Fruit fly (Drosophila melanogaster): ENCODE measurements around the gene Ahcy.

Gene Ahcy

dm6 chrX:15475367-15475789 is 25.3 kb downstream of the Ahcy start, which contains the start of gene mh (continued):
- no peak for TF ChIP-seq grn (GFP tag; optimal IDR thresholded peaks at IDR 0.05)
- peak; percentile 48 for TF ChIP-seq CG15514 (GFP tag; optimal IDR thresholded peaks at IDR 0.05)
- no peak for TF ChIP-seq Optix (GFP tag; IDR thresholded peaks at IDR 0.05)
- TF ChIP-seq Mes4 (GFP tag; optimal IDR thresholded peaks at IDR 0.05) = no peak
- TF ChIP-seq CG1233 (GFP tag; optimal IDR thresholded peaks at IDR 0.05) = no peak
- peak; percentile 60 for TF ChIP-seq Bgb (GFP tag; IDR thresholded peaks at IDR 0.05; ENCODE audit: partially characterized antibody)
- TF ChIP-seq pum (GFP tag; optimal IDR thresholded peaks at IDR 0.05) = no peak
- peak; percentile 8 for TF ChIP-seq CG18011 (GFP tag; optimal IDR thresholded peaks at IDR 0.05)
- no peak for TF ChIP-seq CG2875 (GFP tag; optimal IDR thresholded peaks at IDR 0.05)
- TF ChIP-seq CG11085 (GFP tag; IDR thresholded peaks at IDR 0.05) = no peak
- no peak for TF ChIP-seq CG10431 (GFP tag; optimal IDR thresholded peaks at IDR 0.05)
- no peak for TF ChIP-seq ERR (GFP tag; optimal IDR thresholded peaks at IDR 0.05)
- peak in 1 of 2 experiments; percentile 42 for TF ChIP-seq crp (GFP tag; optimal IDR thresholded peaks at IDR 0.05)
- no peak for TF ChIP-seq GATAe (GFP tag; conservative IDR thresholded peaks at IDR 0.05)
- no peak for TF ChIP-seq cg (GFP tag; optimal IDR thresholded peaks at IDR 0.05)
- peak; percentile 66 for TF ChIP-seq Scr (GFP tag; IDR thresholded peaks at IDR 0.05; ENCODE audit: partially characterized antibody)
- TF ChIP-seq CG5245 (GFP tag; optimal IDR thresholded peaks at IDR 0.05) = peak; percentile 16
- peak in 1 of 3 experiments; percentile 15 for TF ChIP-seq lola (GFP tag; optimal IDR thresholded peaks at IDR 0.05)
- no peak for TF ChIP-seq CG16779 (GFP tag; IDR thresholded peaks at IDR 0.05)
- no peak for TF ChIP-seq mirr (GFP tag; optimal IDR thresholded peaks at IDR 0.05)
- TF ChIP-seq disco-r (GFP tag; optimal IDR thresholded peaks at IDR 0.05) = no peak

dm6 chrX:15475791-15476190 is 25.7 kb downstream of the Ahcy start, which contains the start of gene CG6324:
TSS of gene CG6324 (plus strand) at chrX:15476091.
- TF ChIP-seq Sin3A (optimal IDR thresholded peaks at IDR 0.05) = peak; percentile 2
- no peak for TF ChIP-seq fd96Cb (tag; optimal IDR thresholded peaks at IDR 0.05)
- TF ChIP-seq Med (GFP tag) = peak; percentile 5
- no peak for TF ChIP-seq unc-4 (GFP tag; IDR thresholded peaks at IDR 0.05; ENCODE audit: partially characterized antibody)
- no peak for TF ChIP-seq CG11560 (tag; IDR thresholded peaks at IDR 0.05)
- peak; percentile 11; the same call in 1 of the 2 replicates for TF ChIP-seq amos (GFP tag; IDR thresholded peaks at IDR 0.05; ENCODE audit: partially characterized antibody)
- 0 out of 2 replicates have a peak, but pooled peaks have one; percentile 0 for TF ChIP-seq danr (GFP tag; IDR thresholded peaks at IDR 0.05)
- no peak for TF ChIP-seq Rfx (GFP tag; IDR thresholded peaks at IDR 0.05)
- 0 out of 3 replicates have a peak, but pooled peaks have one; percentile 4 for TF ChIP-seq tgo (GFP tag; IDR thresholded peaks at IDR 0.05)
- no peak for TF ChIP-seq CG31224 (GFP tag; IDR thresholded peaks at IDR 0.05)
- no peak for TF ChIP-seq CG18262 (tag; optimal IDR thresholded peaks at IDR 0.05)
- TF ChIP-seq Mad (GFP tag; optimal IDR thresholded peaks at IDR 0.05) = no peak
- no peak for TF ChIP-seq CG12659 (GFP tag; optimal IDR thresholded peaks at IDR 0.05)
- TF ChIP-seq Dref (GFP tag; IDR thresholded peaks at IDR 0.05) = peak; percentile 26; the same call in 1 of the 2 replicates
- TF ChIP-seq inv (GFP tag; IDR thresholded peaks at IDR 0.05; ENCODE audit: partially characterized antibody) = no peak
- no peak for TF ChIP-seq CG7745 (tag; optimal IDR thresholded peaks at IDR 0.05)
- TF ChIP-seq CG3407 (GFP tag; optimal IDR thresholded peaks at IDR 0.05) = no peak

DNA sequence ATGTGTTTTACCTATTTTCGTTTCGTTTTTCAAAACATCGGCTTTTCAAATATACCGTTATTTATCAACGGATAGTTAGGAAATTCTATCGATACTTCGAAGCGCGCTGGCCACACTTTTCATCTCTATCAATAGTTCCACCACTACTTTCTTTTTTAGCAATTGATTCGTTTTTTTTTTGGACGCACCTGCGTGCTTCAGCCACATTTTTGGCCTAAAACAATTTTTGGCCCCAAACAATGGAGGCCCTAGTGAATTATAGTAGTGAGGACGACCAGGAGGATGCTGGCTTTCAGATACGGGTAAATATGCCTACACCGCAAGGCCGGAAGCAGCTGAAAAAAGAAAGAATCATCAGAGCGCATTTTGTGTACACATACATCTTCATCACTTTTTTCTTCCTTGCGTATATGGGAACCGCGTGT is 32.2 kb downstream of the Ahcy start, which contains the start of gene CG6340:
TSS of gene CG6340 (plus strand) at position 139 of the 425 bp plus-strand sequence.
- peak; percentile 75 for TF ChIP-seq Scr (GFP tag; IDR thresholded peaks at IDR 0.05; ENCODE audit: partially characterized antibody)
- peak; percentile 40 for TF ChIP-seq CG1603 (tag; optimal IDR thresholded peaks at IDR 0.05)
- no peak for TF ChIP-seq zf30C (GFP tag; optimal IDR thresholded peaks at IDR 0.05)
- no peak for TF ChIP-seq CG10209 (GFP tag; optimal IDR thresholded peaks at IDR 0.05)
- no peak for TF ChIP-seq CG18476 (GFP tag; optimal IDR thresholded peaks at IDR 0.05)
- no peak for TF ChIP-seq caup (GFP tag; optimal IDR thresholded peaks at IDR 0.05; ENCODE audit: severe bottlenecking)
- TF ChIP-seq Xbp1 (GFP tag; optimal IDR thresholded peaks at IDR 0.05) = no peak
- no peak for TF ChIP-seq Gsc (GFP tag; IDR thresholded peaks at IDR 0.05)
- TF ChIP-seq tna (GFP tag; IDR thresholded peaks at IDR 0.05; ENCODE audit: partially characterized antibody) = peak; percentile 46; the same call in 1 of the 2 replicates
- TF ChIP-seq Lhr (GFP tag; optimal IDR thresholded peaks at IDR 0.05) = peak; percentile 22
- TF ChIP-seq CG10366 (GFP tag; IDR thresholded peaks at IDR 0.05) = no peak
- TF ChIP-seq CG17359 (tag; optimal IDR thresholded peaks at IDR 0.05) = no peak
- TF ChIP-seq CG12659 (GFP tag; optimal IDR thresholded peaks at IDR 0.05) = peak; percentile 52
